Fruit fly (Drosophila melanogaster): Measurements from ENCODE around the gene CG10979.

Gene CG10979

dm6 chr3R:5841290-5841689 lies 46.8 kb downstream of the CG10979 start (continued):
- no peak for TF ChIP-seq H2.0 (GFP tag; IDR thresholded peaks at IDR 0.05)

- TF ChIP-seq CG2199 (GFP tag; IDR thresholded peaks at IDR 0.05) (peak; percentile 64; the same call in 1 of the 3 replicates), zf30C (GFP tag; optimal IDR thresholded peaks at IDR 0.05) (no peak), grn (GFP tag; optimal IDR thresholded peaks at IDR 0.05) (peak; percentile 12)
These were observed 49.0 kb downstream of the CG10979 start for dm6 chr3R:5843516-5843915.

dm6 chr3R:5846570-5847270 lies 52.2 kb downstream of the CG10979 start, which contains the start of gene CG14676:
TSS of gene CG14676 (plus strand) at chr3R:5847220.
- TF ChIP-seq CG12769 (tag; optimal IDR thresholded peaks at IDR 0.05) (no peak), ap (GFP tag; IDR thresholded peaks at IDR 0.05) (no peak), fru (optimal IDR thresholded peaks at IDR 0.05) (no peak), CG31388 (GFP tag; optimal IDR thresholded peaks at IDR 0.05) (no peak), Eip74EF (GFP tag; optimal IDR thresholded peaks at IDR 0.05) (no peak), sr (GFP tag; IDR thresholded peaks at IDR 0.05) (no peak), CG6813 (GFP tag; optimal IDR thresholded peaks at IDR 0.05) (no peak), sc (optimal IDR thresholded peaks at IDR 0.05) (no peak), sc (GFP tag; optimal IDR thresholded peaks at IDR 0.05) (no peak), CG8359 (GFP tag; optimal IDR thresholded peaks at IDR 0.05; ENCODE audit: borderline replicate concordance) (no peak), PHDP (tag; optimal IDR thresholded peaks at IDR 0.05) (no peak), h (optimal IDR thresholded peaks at IDR 0.05) (no peak), CG17612 (GFP tag; IDR thresholded peaks at IDR 0.05) (no peak), Bteb2 (GFP tag; optimal IDR thresholded peaks at IDR 0.05) (no peak), Ada2b (GFP tag; IDR thresholded peaks at IDR 0.05) (no peak)
